Worm (Caenorhabditis elegans): ENCODE measurements around the gene Y57G11C.30.

DNA sequence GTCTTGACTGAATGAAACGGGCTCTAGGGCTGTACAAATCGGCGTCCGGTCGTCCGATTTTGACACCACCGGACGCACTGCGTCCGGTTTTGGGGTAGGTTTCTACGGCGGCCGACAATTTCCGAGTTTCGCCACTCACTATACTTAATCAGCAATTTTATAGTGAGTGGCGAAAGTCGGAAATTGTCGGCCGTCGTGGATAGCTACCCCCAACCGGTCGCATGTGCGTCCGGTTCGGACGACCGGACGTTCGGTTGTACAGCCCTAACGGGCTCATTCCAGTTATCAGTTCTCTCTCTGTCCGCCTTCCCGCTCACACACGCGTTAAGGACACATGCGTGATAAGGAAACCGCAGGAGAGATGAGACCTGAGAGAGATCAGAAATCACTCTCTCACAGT lies 6.1 kb upstream of the Y57G11C.30 start, which contains the start of gene Y57G11C.1131:
- no peak for TF ChIP-seq nhr-12 (tag; optimal IDR thresholded peaks at IDR 0.05)
- no peak for TF ChIP-seq elt-2 (tag; optimal IDR thresholded peaks at IDR 0.05)
- TF ChIP-seq ama-1 (optimal IDR thresholded peaks at IDR 0.05), result no peak
- TF ChIP-seq ceh-90 (tag; optimal IDR thresholded peaks at IDR 0.05), result no peak
- no peak for TF ChIP-seq nhr-28 (tag; optimal IDR thresholded peaks at IDR 0.05)
- TF ChIP-seq nhr-11 (tag; optimal IDR thresholded peaks at IDR 0.05), result no peak
- no peak for TF ChIP-seq dpl-1 (GFP tag; optimal IDR thresholded peaks at IDR 0.05)
- TF ChIP-seq snpc-4 (tag; optimal IDR thresholded peaks at IDR 0.05), result no peak
- no peak for TF ChIP-seq ztf-4 (tag; optimal IDR thresholded peaks at IDR 0.05)
- TF ChIP-seq lin-39 (tag; optimal IDR thresholded peaks at IDR 0.05), result no peak
- TF ChIP-seq unc-62 (GFP tag; optimal IDR thresholded peaks at IDR 0.05), result no peak
- TF ChIP-seq sptf-1 (tag; optimal IDR thresholded peaks at IDR 0.05), result no peak

All from whole organism, L1 larva.